Fruit fly (Drosophila melanogaster): Measurements from ENCODE around the gene PyK.

Gene PyK

dm6 chr3R:22400246-22400645 lies 32.9 kb downstream of the PyK start (continued):
- TF ChIP-seq CG18599 (GFP tag; optimal IDR thresholded peaks at IDR 0.05) = no peak
- no peak for TF ChIP-seq dati (GFP tag; IDR thresholded peaks at IDR 0.05)
- TF ChIP-seq vvl (GFP tag; IDR thresholded peaks at IDR 0.05) = peak; percentile 67; the same call in 1 of the 2 replicates
- no peak for TF ChIP-seq Myb (GFP tag; optimal IDR thresholded peaks at IDR 0.05)
- no peak for TF ChIP-seq ash1 (GFP tag; optimal IDR thresholded peaks at IDR 0.05)
- peak; percentile 34 for TF ChIP-seq Hsf (GFP tag; optimal IDR thresholded peaks at IDR 0.05)
- no peak for TF ChIP-seq jing (GFP tag; optimal IDR thresholded peaks at IDR 0.05)
- no peak for TF ChIP-seq corto (GFP tag; optimal IDR thresholded peaks at IDR 0.05)
- TF ChIP-seq pan (optimal IDR thresholded peaks at IDR 0.05) = no peak
- TF ChIP-seq pan (GFP tag; optimal IDR thresholded peaks at IDR 0.05 in 1 of 2, IDR thresholded peaks at IDR 0.05 in 1 of 2) = peak in 1 of 2 experiments; percentile 40
- TF ChIP-seq fd96Cb (tag; optimal IDR thresholded peaks at IDR 0.05) = peak; percentile 18
- TF ChIP-seq gce (GFP tag; IDR thresholded peaks at IDR 0.05) = 0 out of 3 replicates have a peak, but pooled peaks have one; percentile 29
- TF ChIP-seq CG4820 (GFP tag; optimal IDR thresholded peaks at IDR 0.05) = peak; percentile 48
- no peak for TF ChIP-seq pros (GFP tag; optimal IDR thresholded peaks at IDR 0.05)
- TF ChIP-seq CG31365 (tag; optimal IDR thresholded peaks at IDR 0.05) = no peak
- TF ChIP-seq Dp (GFP tag; optimal IDR thresholded peaks at IDR 0.05) = no peak
- no peak for TF ChIP-seq Kr (GFP tag; optimal IDR thresholded peaks at IDR 0.05)
- TF ChIP-seq CG7372 (GFP tag; IDR thresholded peaks at IDR 0.05) = 0 out of 2 replicates have a peak, but pooled peaks have one; percentile 15
- TF ChIP-seq ind (GFP tag; optimal IDR thresholded peaks at IDR 0.05) = peak; percentile 25
- TF ChIP-seq Antp (GFP tag; optimal IDR thresholded peaks at IDR 0.05) = no peak
- TF ChIP-seq dan (GFP tag; IDR thresholded peaks at IDR 0.05) = no peak
- TF ChIP-seq ap (GFP tag; IDR thresholded peaks at IDR 0.05) = no peak
- TF ChIP-seq CG7928 (GFP tag; optimal IDR thresholded peaks at IDR 0.05) = no peak
- TF ChIP-seq Sin3A (optimal IDR thresholded peaks at IDR 0.05) = no peak
- no peak for TF ChIP-seq Poxn (GFP tag; IDR thresholded peaks at IDR 0.05)
- no peak for TF ChIP-seq CG10543 (GFP tag; optimal IDR thresholded peaks at IDR 0.05)
- TF ChIP-seq scrt (GFP tag; optimal IDR thresholded peaks at IDR 0.05) = no peak
- TF ChIP-seq emc (GFP tag; optimal IDR thresholded peaks at IDR 0.05) = no peak
- no peak for TF ChIP-seq BEAF-32 (GFP tag; optimal IDR thresholded peaks at IDR 0.05)
- no peak for TF ChIP-seq CG33557 (GFP tag; optimal IDR thresholded peaks at IDR 0.05)
- peak in 1 of 2 experiments; percentile 3 for TF ChIP-seq dpn (GFP tag; optimal IDR thresholded peaks at IDR 0.05)
- TF ChIP-seq CG3065 (GFP tag; optimal IDR thresholded peaks at IDR 0.05) = no peak
- TF ChIP-seq sr (GFP tag; IDR thresholded peaks at IDR 0.05) = no peak
- peak; percentile 52 for TF ChIP-seq Med (GFP tag)
- TF ChIP-seq Mes4 (GFP tag; optimal IDR thresholded peaks at IDR 0.05) = no peak
- TF ChIP-seq sens (GFP tag) = peak; percentile 65
- TF ChIP-seq lbe (GFP tag; optimal IDR thresholded peaks at IDR 0.05) = no peak
- TF ChIP-seq caup (GFP tag; optimal IDR thresholded peaks at IDR 0.05; ENCODE audit: severe bottlenecking) = no peak
- TF ChIP-seq Pdp1 (GFP tag; optimal IDR thresholded peaks at IDR 0.05) = no peak
- TF ChIP-seq Deaf1 (tag; optimal IDR thresholded peaks at IDR 0.05) = no peak
- peak; percentile 60 for TF ChIP-seq NFAT (GFP tag; IDR thresholded peaks at IDR 0.05)
- TF ChIP-seq CG9876 (GFP tag; optimal IDR thresholded peaks at IDR 0.05) = no peak
- TF ChIP-seq CG13775 (GFP tag; optimal IDR thresholded peaks at IDR 0.05) = peak; percentile 14
- no peak for TF ChIP-seq CG5953 (GFP tag; IDR thresholded peaks at IDR 0.05)
- TF ChIP-seq CG18476 (GFP tag; optimal IDR thresholded peaks at IDR 0.05) = peak; percentile 14
- no peak for TF ChIP-seq CG15479 (GFP tag; optimal IDR thresholded peaks at IDR 0.05)
- TF ChIP-seq CG12769 (tag; optimal IDR thresholded peaks at IDR 0.05) = peak; percentile 40
- TF ChIP-seq Nf-YB (GFP tag; optimal IDR thresholded peaks at IDR 0.05) = no peak
- TF ChIP-seq CG12659 (GFP tag; optimal IDR thresholded peaks at IDR 0.05) = no peak
- no peak for TF ChIP-seq CG17186 (GFP tag; optimal IDR thresholded peaks at IDR 0.05)
- no peak for TF ChIP-seq CG13894 (tag; optimal IDR thresholded peaks at IDR 0.05)
- peak; percentile 37 for TF ChIP-seq CG9727 (GFP tag; optimal IDR thresholded peaks at IDR 0.05)

Measured in whole organism, embryonic.